Fruit fly (Drosophila melanogaster) whole organism, adult: ENCODE measurements around the gene car.

Experiments
- CG11617 ChIP-seq: fragments of 200-800 bp; sonication (Bioruptor generic); optimal IDR thresholded peaks from 2 replicates; lab custom pipeline; 2017; ENCODE audit warnings: mild to moderate bottlenecking, missing biosample characterization, missing genetic modification reagents, missing genetic modification characterization
- CG14711 ChIP-seq: fragments of 200-800 bp; sonication (Bioruptor generic); optimal IDR thresholded peaks from 2 replicates; lab custom pipeline; 2018; ENCODE audit warnings: missing biosample characterization, mild to moderate bottlenecking, missing genetic modification characterization, moderate library complexity
- CG33017 ChIP-seq: fragments of 200-800 bp; sonication (Bioruptor generic); optimal IDR thresholded peaks from 2 replicates; lab custom pipeline; 2018; ENCODE audit warnings: missing biosample characterization, mild to moderate bottlenecking, missing genetic modification characterization, moderate library complexity
- CG5204 ChIP-seq: fragments of 200-800 bp; sonication (Bioruptor generic); optimal IDR thresholded peaks from 2 replicates; lab custom pipeline; 2016; ENCODE audit warnings: missing biosample characterization, missing genetic modification characterization
- CG7045 ChIP-seq: fragments of 200-800 bp; sonication (Bioruptor generic); optimal IDR thresholded peaks from 2 replicates; lab custom pipeline; 2017; ENCODE audit warnings: missing biosample characterization, mild to moderate bottlenecking, missing genetic modification characterization
- Clk ChIP-seq: fragments of 200-800 bp; sonication (Bioruptor generic); optimal IDR thresholded peaks from 2 replicates; lab custom pipeline; 2017; ENCODE audit warnings: missing biosample characterization, missing genetic modification characterization
- Hr96 ChIP-seq: fragments of 200-800 bp; sonication (Bioruptor generic); optimal IDR thresholded peaks from 2 replicates; lab custom pipeline; 2016; ENCODE audit warnings: missing biosample characterization, missing genetic modification characterization
- Mnt ChIP-seq: fragments of 200-800 bp; sonication (Bioruptor generic); optimal IDR thresholded peaks from 2 replicates; lab custom pipeline; 2016; ENCODE audit warnings: missing biosample characterization, mild to moderate bottlenecking, missing genetic modification characterization
- bab1 ChIP-seq: fragments of 200-800 bp; sonication (Bioruptor generic); optimal IDR thresholded peaks from 3 replicates; lab custom pipeline; 2019; ENCODE audit warnings: missing biosample characterization, mild to moderate bottlenecking, missing genetic modification characterization, moderate library complexity
- cnc ChIP-seq, 2 experiments: fragments of >200 bp; optimal IDR thresholded peaks; 2 replicates each; lab custom pipeline; 2017
- tj ChIP-seq: fragments of 200-800 bp; sonication (Bioruptor generic); optimal IDR thresholded peaks from 3 replicates; lab custom pipeline; 2017; ENCODE audit warnings: missing biosample characterization, mild to moderate bottlenecking, missing genetic modification characterization, moderate library complexity

DNA sequence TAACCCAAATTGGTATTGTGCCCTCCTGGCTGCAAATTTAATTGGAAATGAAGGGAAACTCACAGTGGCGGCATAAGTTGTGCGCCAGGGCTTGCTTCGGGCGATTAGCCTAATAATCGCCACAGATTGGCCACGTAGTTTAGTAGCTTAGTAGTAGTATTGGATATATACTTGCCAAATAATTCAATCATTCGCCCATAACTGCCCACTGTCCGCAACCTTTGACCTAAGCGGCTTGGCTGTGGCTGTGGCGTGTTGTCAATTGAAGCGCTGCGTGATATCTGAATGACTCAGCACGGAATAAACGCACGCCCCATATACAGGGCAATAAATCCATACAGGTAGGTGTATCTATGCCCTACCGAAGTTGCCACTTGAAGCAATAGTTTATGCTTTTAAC lies 41.2 kb downstream of the car start:
- TF ChIP-seq CG5204 (GFP tag; lab: Kevin White, UChicago): no peak
- TF ChIP-seq CG33017 (tag; lab: Kevin White, UChicago): no peak
- peak in 1 of 2 experiments; percentile 44 for TF ChIP-seq cnc (optimal IDR thresholded peaks at IDR 0.05; lab: Kevin White, UChicago)
- TF ChIP-seq Clk (GFP tag; lab: Kevin White, UChicago): no peak
- no peak for TF ChIP-seq tj (GFP tag; lab: Kevin White, UChicago)
- no peak for TF ChIP-seq Mnt (GFP tag; lab: Kevin White, UChicago)
- no peak for TF ChIP-seq CG7045 (GFP tag; lab: Kevin White, UChicago)
- TF ChIP-seq CG14711 (tag; lab: Kevin White, UChicago): no peak
- TF ChIP-seq CG11617 (GFP tag; lab: Kevin White, UChicago): no peak
- TF ChIP-seq bab1 (GFP tag; lab: Kevin White, UChicago): no peak
- no peak for TF ChIP-seq Hr96
